Worm (Caenorhabditis elegans) whole organism, L4/young adult: ENCODE results near the gene M117.6.

Experiments used
- dao-5 ChIP-seq: sonication (generic microtip); optimal IDR thresholded peaks from 2 replicates; lab custom pipeline; 2016; ENCODE audit warnings: missing genotype, missing genetic modification characterization, moderate library complexity, missing compliant biosample characterization
- him-1 ChIP-seq: sonication (generic microtip); optimal IDR thresholded peaks from 2 replicates; lab custom pipeline; 2016; ENCODE audit warnings: missing genotype, missing genetic modification reagents, missing genetic modification characterization, missing compliant biosample characterization

ce11 chrIV:11838657-11839056 lies 10.7 kb upstream of the M117.6 start, which contains the start of gene fbxb-3:
- TF ChIP-seq dao-5 (tag; lab: Kevin White, UChicago) (no peak), him-1 (tag; lab: Kevin White, UChicago) (no peak)
